Worm (Caenorhabditis elegans) whole organism, mixed stage, embryonic: Measurements from ENCODE around the gene cox-5A.

Experiments
- elt-1 ChIP-seq: sonication (generic microtip); optimal IDR thresholded peaks from 2 replicates; lab custom pipeline; 2017; ENCODE audit warnings: missing genetic modification characterization, mild to moderate bottlenecking, missing compliant biosample characterization, antibody characterized with exemption, moderate library complexity, borderline replicate concordance; ENCODE audit not compliant: insufficient read depth
- elt-3 ChIP-seq: fragments of 150-350 bp; optimal IDR thresholded peaks from 2 replicates; lab custom pipeline; 2014; ENCODE audit warnings: missing biosample characterization, missing genetic modification characterization
- lsy-2 ChIP-seq: fragments of 150-350 bp; optimal IDR thresholded peaks from 2 replicates; lab custom pipeline; 2014; ENCODE audit warnings: missing biosample characterization, missing genetic modification characterization
- mab-5 ChIP-seq: fragments of 150-350 bp; optimal IDR thresholded peaks from 2 replicates; lab custom pipeline; 2014; ENCODE audit warnings: missing biosample characterization, missing genetic modification characterization
- snpc-4 ChIP-seq: fragments of 150-350 bp; optimal IDR thresholded peaks from 2 replicates; lab custom pipeline; 2014; ENCODE audit warnings: missing biosample characterization, missing genetic modification characterization
- sptf-1 ChIP-seq: sonication (generic microtip); optimal IDR thresholded peaks from 2 replicates; lab custom pipeline; 2017; ENCODE audit warnings: mild to moderate bottlenecking, missing genetic modification characterization, moderate library complexity, missing compliant biosample characterization
- tbx-8 ChIP-seq: fragments of 200-800 bp; sonication (Bioruptor generic); optimal IDR thresholded peaks from 2 replicates; lab custom pipeline; 2018; ENCODE audit warnings: mild to moderate bottlenecking, missing genetic modification characterization, moderate library complexity, missing compliant biosample characterization
- unc-62 ChIP-seq: fragments of 150-350 bp; optimal IDR thresholded peaks from 2 replicates; lab custom pipeline; 2014; ENCODE audit warnings: missing biosample characterization, missing genetic modification reagents, missing genetic modification characterization
- ztf-11 ChIP-seq: fragments of 150-350 bp; optimal IDR thresholded peaks from 2 replicates; lab custom pipeline; 2014; ENCODE audit warnings: missing biosample characterization, missing genetic modification characterization

- TF ChIP-seq elt-1: no peak
- TF ChIP-seq mab-5: no peak
- no peak for TF ChIP-seq lsy-2 (tag; lab: Kevin White, UChicago)
- no peak for TF ChIP-seq sptf-1
- no peak for TF ChIP-seq unc-62 (GFP tag; lab: Kevin White, UChicago)
- no peak for TF ChIP-seq elt-3
- TF ChIP-seq snpc-4 (tag; lab: Kevin White, UChicago): no peak
- no peak for TF ChIP-seq tbx-8 (GFP tag; lab: Kevin White, UChicago)
- TF ChIP-seq ztf-11 (tag; lab: Kevin White, UChicago): no peak
These were observed 25.8 kb downstream of the cox-5A start for ce11 chrIII:12931108-12931507.
